Worm (Caenorhabditis elegans) whole organism, L4 larva: Measurements from ENCODE around the gene dmd-6.

Experiments
- F10B5.3 ChIP-seq: sonication (generic microtip); optimal IDR thresholded peaks from 2 replicates; lab custom pipeline; 2016; ENCODE audit warnings: mild to moderate bottlenecking, missing genetic modification characterization, missing compliant biosample characterization
- F26F4.8 ChIP-seq: fragments of 200-800 bp; sonication (Bioruptor generic); conservative IDR thresholded peaks from 2 replicates; pipeline ENCODE4 v1.3.6; 2022; ENCODE audit warnings: missing genetic modification characterization, missing compliant biosample characterization
- T20F7.1 ChIP-seq: fragments of 200-800 bp; sonication (Bioruptor generic); optimal IDR thresholded peaks from 2 replicates; lab custom pipeline; 2018; ENCODE audit warnings: mild to moderate bottlenecking, missing genetic modification characterization, missing compliant biosample characterization
- T26A8.4 ChIP-seq: fragments of 200-800 bp; sonication (Bioruptor generic); IDR thresholded peaks from 2 replicates; pipeline ENCODE4 v1.3.6; 2022; ENCODE audit warnings: missing genetic modification characterization, missing compliant biosample characterization
- Y105C5A.15 ChIP-seq: fragments of 200-800 bp; sonication (Bioruptor generic); IDR thresholded peaks from 2 replicates; pipeline ENCODE4 v1.3.6; 2022; ENCODE audit warnings: missing genetic modification characterization, missing compliant biosample characterization
- aha-1 ChIP-seq: fragments of 150-350 bp; peaks from one replicate; lab custom pipeline; 2014; ENCODE audit warnings: missing biosample characterization, missing genetic modification characterization
- aly-2 ChIP-seq: sonication (generic microtip); optimal IDR thresholded peaks from 2 replicates; lab custom pipeline; 2018; ENCODE audit warnings: missing biosample characterization, missing genetic modification characterization
- ama-1 ChIP-seq: fragments of 150-350 bp; optimal IDR thresholded peaks from 2 replicates; lab custom pipeline; 2014; ENCODE audit warnings: inconsistent platforms, mixed read lengths
- attf-4 ChIP-seq: sonication (generic microtip); optimal IDR thresholded peaks from 3 replicates; lab custom pipeline; 2017; ENCODE audit warnings: missing biosample characterization, missing genetic modification characterization
- ceh-32 ChIP-seq: sonication (generic microtip); optimal IDR thresholded peaks from 2 replicates; lab custom pipeline; 2016; ENCODE audit warnings: mild to moderate bottlenecking, missing genetic modification characterization, missing compliant biosample characterization; ENCODE audit not compliant: poor library complexity
- ceh-44 ChIP-seq: fragments of 200-800 bp; sonication (Bioruptor generic); IDR thresholded peaks from 2 replicates; pipeline ENCODE4 v1.3.6; 2022; ENCODE audit warnings: missing genetic modification reagents, missing genetic modification characterization, missing compliant biosample characterization
- ces-1 ChIP-seq: fragments of 150-350 bp; sonication (generic microtip); optimal IDR thresholded peaks from 4 replicates; lab custom pipeline; 2014; ENCODE audit warnings: missing biosample characterization, missing genetic modification reagents, missing genetic modification characterization
- daf-12 ChIP-seq: fragments of 150-350 bp; optimal IDR thresholded peaks from 2 replicates; lab custom pipeline; 2014; ENCODE audit warnings: missing biosample characterization, missing genetic modification reagents, missing genetic modification characterization
- dmd-9 ChIP-seq: fragments of 200-800 bp; sonication (Bioruptor generic); IDR thresholded peaks from 2 replicates; pipeline ENCODE4 v1.3.6; 2022; ENCODE audit warnings: missing genetic modification reagents, missing genetic modification characterization, missing compliant biosample characterization
- dve-1 ChIP-seq: sonication (generic microtip); optimal IDR thresholded peaks from 2 replicates; lab custom pipeline; 2017; ENCODE audit warnings: antibody characterized with exemption, mild to moderate bottlenecking, missing genetic modification characterization, missing compliant biosample characterization; ENCODE audit not compliant: insufficient read depth
- egl-43 ChIP-seq: fragments of 200-800 bp; sonication (Bioruptor generic); IDR thresholded peaks from 2 replicates; pipeline ENCODE4 v1.3.6; 2022; ENCODE audit warnings: missing genetic modification reagents, missing genetic modification characterization, missing compliant biosample characterization
- fkh-10 ChIP-seq: fragments of 150-350 bp; optimal IDR thresholded peaks from 2 replicates; lab custom pipeline; 2014; ENCODE audit warnings: missing biosample characterization, missing genetic modification reagents, missing genetic modification characterization
- fos-1 ChIP-seq: fragments of 150-350 bp; optimal IDR thresholded peaks from 2 replicates; lab custom pipeline; 2014; ENCODE audit warnings: missing biosample characterization, missing genetic modification characterization
- gei-8 ChIP-seq: fragments of 200-800 bp; sonication (Bioruptor generic); optimal IDR thresholded peaks from 2 replicates; lab custom pipeline; 2018; ENCODE audit warnings: mild to moderate bottlenecking, missing genetic modification characterization, missing compliant biosample characterization
- hlh-11 ChIP-seq: fragments of 200-800 bp; sonication (Bioruptor generic); optimal IDR thresholded peaks from 2 replicates; lab custom pipeline; 2018; ENCODE audit warnings: mild to moderate bottlenecking, missing genetic modification characterization, missing compliant biosample characterization
- hmg-1.1 ChIP-seq: fragments of 200-800 bp; sonication (Bioruptor generic); IDR thresholded peaks from 2 replicates; pipeline ENCODE4 v1.3.6; 2022; ENCODE audit warnings: missing genetic modification reagents, missing genetic modification characterization, missing compliant biosample characterization
- jun-1 ChIP-seq: fragments of 150-350 bp; optimal IDR thresholded peaks from 2 replicates; lab custom pipeline; 2014; ENCODE audit warnings: missing biosample characterization, missing genetic modification reagents, missing genetic modification characterization
- lim-7 ChIP-seq: fragments of 200-800 bp; sonication (Bioruptor generic); IDR thresholded peaks from 2 replicates; pipeline ENCODE4 v1.3.6; 2022; ENCODE audit warnings: missing genetic modification characterization, missing compliant biosample characterization
- lin-13 ChIP-seq: fragments of 150-350 bp; optimal IDR thresholded peaks from 2 replicates; lab custom pipeline; 2014; ENCODE audit warnings: missing biosample characterization, missing genetic modification reagents, missing genetic modification characterization
- lin-15B ChIP-seq: fragments of 150-350 bp; sonication (generic microtip); optimal IDR thresholded peaks from 3 replicates; lab custom pipeline; 2014; ENCODE audit warnings: missing biosample characterization, missing genetic modification characterization
- madf-5 ChIP-seq, 2 experiments: fragments of 200-800 bp; sonication (Bioruptor generic); IDR thresholded peaks; 2 replicates each; pipeline ENCODE4 v1.3.6; 2022; ENCODE audit warnings: missing compliant biosample characterization in 2 of 2, missing genetic modification characterization in 2 of 2
- madf-9 ChIP-seq: fragments of 200-800 bp; sonication (Bioruptor generic); conservative IDR thresholded peaks from 2 replicates; pipeline ENCODE4 v1.3.6; 2022; ENCODE audit warnings: missing genetic modification reagents, missing genetic modification characterization, missing compliant biosample characterization
- mes-2 ChIP-seq: sonication (generic microtip); optimal IDR thresholded peaks from 2 replicates; lab custom pipeline; 2016; ENCODE audit warnings: missing genotype, mild to moderate bottlenecking, missing genetic modification characterization, missing compliant biosample characterization; ENCODE audit not compliant: poor library complexity, severe bottlenecking
- mxl-2 ChIP-seq: fragments of 200-800 bp; sonication (Bioruptor generic); conservative IDR thresholded peaks from 2 replicates; pipeline ENCODE4 v1.3.6; 2022; ENCODE audit warnings: missing genetic modification reagents, missing genetic modification characterization, missing compliant biosample characterization
- mxl-3 ChIP-seq: fragments of 200-800 bp; sonication (Bioruptor generic); optimal IDR thresholded peaks from 2 replicates; lab custom pipeline; 2018; ENCODE audit warnings: mild to moderate bottlenecking, missing genetic modification characterization, missing compliant biosample characterization
- nhr-102 ChIP-seq: sonication (generic microtip); optimal IDR thresholded peaks from 2 replicates; lab custom pipeline; 2016; ENCODE audit warnings: mild to moderate bottlenecking, missing genetic modification characterization, moderate library complexity, missing compliant biosample characterization
- nhr-11 ChIP-seq: fragments of 150-350 bp; optimal IDR thresholded peaks from 2 replicates; lab custom pipeline; 2014; ENCODE audit warnings: missing biosample characterization, missing genetic modification characterization
- nhr-111 ChIP-seq: fragments of 200-800 bp; sonication (Bioruptor generic); optimal IDR thresholded peaks from 2 replicates; lab custom pipeline; 2018; ENCODE audit warnings: mild to moderate bottlenecking, missing genetic modification characterization, missing compliant biosample characterization
- nhr-237 ChIP-seq: sonication (generic microtip); optimal IDR thresholded peaks from 2 replicates; lab custom pipeline; 2017; ENCODE audit warnings: missing biosample characterization, missing genetic modification characterization
- nhr-41 ChIP-seq: fragments of 200-800 bp; sonication (Bioruptor generic); IDR thresholded peaks from 2 replicates; pipeline ENCODE4 v1.3.6; 2022; ENCODE audit warnings: missing genetic modification reagents, missing genetic modification characterization, missing compliant biosample characterization
- nhr-42 ChIP-seq: fragments of 200-800 bp; sonication (Bioruptor generic); IDR thresholded peaks from 2 replicates; pipeline ENCODE4 v1.3.6; 2022; ENCODE audit warnings: missing genetic modification characterization, missing compliant biosample characterization
- nhr-48 ChIP-seq: sonication (generic microtip); optimal IDR thresholded peaks from 2 replicates; lab custom pipeline; 2016; ENCODE audit warnings: mild to moderate bottlenecking, missing genetic modification characterization, missing compliant biosample characterization
- php-3 ChIP-seq: fragments of 200-800 bp; sonication (Bioruptor generic); IDR thresholded peaks from 2 replicates; pipeline ENCODE4 v1.3.6; 2022; ENCODE audit warnings: missing genetic modification reagents, missing genetic modification characterization, missing compliant biosample characterization
- spr-3 ChIP-seq: fragments of 200-800 bp; sonication (Bioruptor generic); optimal IDR thresholded peaks from 2 replicates; lab custom pipeline; 2018; ENCODE audit warnings: mild to moderate bottlenecking, missing genetic modification characterization, missing compliant biosample characterization
- tag-97 ChIP-seq: fragments of 200-800 bp; sonication (Bioruptor generic); IDR thresholded peaks from 2 replicates; pipeline ENCODE4 v1.3.6; 2022; ENCODE audit warnings: missing genetic modification characterization, missing compliant biosample characterization
- tra-1 ChIP-seq: fragments of 200-800 bp; sonication (Bioruptor generic); IDR thresholded peaks from 2 replicates; pipeline ENCODE4 v1.3.6; 2022; ENCODE audit warnings: missing genetic modification reagents, missing genetic modification characterization, missing compliant biosample characterization
- unc-130 ChIP-seq: sonication (generic microtip); optimal IDR thresholded peaks from 2 replicates; lab custom pipeline; 2016; ENCODE audit warnings: missing genetic modification reagents, missing genetic modification characterization, missing compliant biosample characterization
- unc-62 ChIP-seq, 3 experiments: fragments of 150-350 bp in 1 of 3; sonication (generic microtip); optimal IDR thresholded peaks in 2 of 3; peaks in 1 of 3; 1 replicate in 1 of 3; 2 replicates in 2 of 3; lab custom pipeline; 2014 to 2017; ENCODE audit warnings: missing biosample characterization in 3 of 3, missing genetic modification characterization in 3 of 3, missing genetic modification reagents in 3 of 3, missing genotype in 1 of 3
- zip-2 ChIP-seq: fragments of 150-350 bp; optimal IDR thresholded peaks from 2 replicates; lab custom pipeline; 2014; ENCODE audit warnings: missing biosample characterization, missing genetic modification characterization
- ztf-11 ChIP-seq: fragments of 150-350 bp; optimal IDR thresholded peaks from 2 replicates; lab custom pipeline; 2014; ENCODE audit warnings: missing biosample characterization, missing genetic modification characterization
- ztf-7 ChIP-seq: fragments of 150-350 bp; optimal IDR thresholded peaks from 2 replicates; lab custom pipeline; 2014; ENCODE audit warnings: missing biosample characterization, missing genetic modification characterization

The dmd-6 gene

DNA sequence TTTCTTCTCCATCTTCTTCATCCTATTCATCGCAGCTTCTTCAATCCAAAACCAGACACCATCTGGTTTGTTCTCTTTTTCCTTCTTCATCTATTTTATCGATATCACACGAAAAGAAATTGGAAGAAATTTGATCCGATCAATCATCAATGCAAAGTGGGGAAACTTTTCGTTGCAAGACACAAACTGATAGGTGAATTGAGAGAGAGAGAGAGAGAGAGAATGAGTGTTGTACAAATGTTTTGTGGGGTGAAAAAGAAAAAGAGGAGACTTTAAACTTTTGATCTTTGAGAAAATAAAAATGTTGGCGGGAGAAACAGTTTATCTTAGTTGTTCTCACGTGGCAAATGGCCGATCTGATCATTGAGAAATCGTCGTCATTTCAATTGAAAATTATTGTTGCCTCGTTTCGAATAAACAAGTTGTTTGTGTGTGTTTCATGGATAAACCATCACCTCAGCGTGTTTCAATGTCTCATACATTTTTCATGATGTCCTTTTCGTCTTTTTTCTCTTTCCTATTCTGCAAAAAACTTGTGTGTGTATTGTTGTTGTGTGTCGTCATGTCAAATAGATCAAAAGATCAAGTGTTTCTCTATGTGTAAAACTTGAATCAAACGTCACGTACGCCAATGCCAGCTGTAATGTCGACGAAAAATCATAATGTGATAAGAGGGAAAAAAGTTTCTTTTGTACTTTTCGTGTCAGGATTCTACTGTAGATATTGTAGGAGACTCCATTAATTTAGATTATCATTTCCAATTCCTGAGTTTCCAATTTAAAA is 3.7 kb upstream of the dmd-6 start (continued):
- no peak for TF ChIP-seq daf-12 (tag; lab: Kevin White, UChicago)
- no peak for TF ChIP-seq aly-2 (tag; lab: Kevin White, UChicago)
- no peak for TF ChIP-seq madf-5 (GFP tag; IDR thresholded peaks at IDR 0.05; lab: Robert Waterston, UW)
- no peak for TF ChIP-seq nhr-42 (GFP tag; lab: Robert Waterston, UW)
- TF ChIP-seq zip-2 = peak; percentile 63
- no peak for TF ChIP-seq nhr-111

ce11 chrIV:14613375-14613774 is 3.0 kb upstream of the dmd-6 start:
- TF ChIP-seq ceh-32 (no peak), ces-1 (GFP tag; lab: Kevin White, UChicago) (no peak), Y105C5A.15 (GFP tag; lab: Robert Waterston, UW) (no peak), aha-1 (tag; lab: Kevin White, UChicago) (peak; percentile 64), unc-62 (GFP tag; optimal IDR thresholded peaks at IDR 0.05 in 1 of 2; lab: Kevin White, UChicago) (peak in 1 of 2 experiments; percentile 71), unc-62 (tag; optimal IDR thresholded peaks at IDR 0.05; lab: Kevin White, UChicago) (no peak), nhr-11 (tag; lab: Kevin White, UChicago) (peak; percentile 33)

ce11 chrIV:14614176-14614740 is 2.1 kb upstream of the dmd-6 start:
- TF ChIP-seq dmd-9 (no peak), madf-9 (GFP tag; lab: Robert Waterston, UW) (no peak), fkh-10 (GFP tag; lab: Kevin White, UChicago) (no peak), tag-97 (GFP tag; lab: Robert Waterston, UW) (no peak), ztf-11 (no peak), fos-1 (tag; lab: Kevin White, UChicago) (no peak), nhr-237 (tag; lab: Kevin White, UChicago) (no peak), nhr-42 (GFP tag; lab: Robert Waterston, UW) (no peak), jun-1 (tag; lab: Kevin White, UChicago) (no peak), nhr-102 (tag; lab: Kevin White, UChicago) (no peak), attf-4 (tag; lab: Kevin White, UChicago) (no peak), unc-130 (no peak), dve-1 (peak; percentile 67), ceh-44 (GFP tag; lab: Robert Waterston, UW) (no peak), gei-8 (GFP tag; lab: Kevin White, UChicago) (no peak), spr-3 (no peak), T26A8.4 (GFP tag; lab: Robert Waterston, UW) (no peak), egl-43 (GFP tag; lab: Robert Waterston, UW) (no peak), lim-7 (GFP tag; lab: Robert Waterston, UW) (no peak), madf-5 (GFP tag; IDR thresholded peaks at IDR 0.05; lab: Robert Waterston, UW) (no peak), php-3 (GFP tag; lab: Robert Waterston, UW) (no peak), nhr-41 (GFP tag; lab: Robert Waterston, UW) (no peak), ztf-7 (tag; lab: Kevin White, UChicago) (no peak), lin-13 (GFP tag; lab: Kevin White, UChicago) (no peak), lin-15B (tag; lab: Kevin White, UChicago) (no peak), F10B5.3 (tag; lab: Kevin White, UChicago) (no peak), ama-1 (lab: Kevin White, UChicago) (peak; percentile 11), hmg-1.1 (GFP tag; lab: Robert Waterston, UW) (no peak), mes-2 (tag; lab: Kevin White, UChicago) (no peak), nhr-48 (peak; percentile 58), hlh-11 (tag; lab: Kevin White, UChicago) (peak; percentile 66), mxl-3 (GFP tag; lab: Kevin White, UChicago) (peak; percentile 61), T20F7.1 (GFP tag; lab: Kevin White, UChicago) (no peak), tra-1 (GFP tag; lab: Robert Waterston, UW) (0 out of 2 replicates have a peak, but pooled peaks have one; percentile 5), mxl-2 (GFP tag; lab: Robert Waterston, UW) (no peak), F26F4.8 (no peak), zip-2 (no peak)
